Worm (Caenorhabditis elegans): ENCODE results near the gene oig-8.
"Not testable (repeated sequence)": the region's sequence is repeated elsewhere in the genome, so short reads cannot be mapped to it uniquely, and the experiment has no call there.

Gene oig-8

DNA sequence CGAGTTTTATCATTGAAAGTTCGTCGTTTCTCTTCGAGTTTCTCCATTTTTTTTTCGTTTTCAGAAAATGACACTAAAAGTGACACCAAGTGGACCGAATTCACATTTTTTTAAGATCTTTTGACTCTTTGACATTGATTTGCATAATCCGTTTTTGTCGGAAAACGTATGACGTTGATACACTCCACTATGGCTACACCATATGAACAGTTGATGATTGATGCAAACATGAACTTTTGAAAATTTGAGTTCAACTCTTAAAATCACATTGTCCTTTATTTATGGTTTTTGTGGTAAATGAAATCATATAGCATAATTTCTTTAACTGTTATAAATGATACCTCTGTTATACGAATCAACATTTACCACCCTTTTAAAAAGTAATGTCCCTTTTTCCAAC, 9.8 kb upstream of the oig-8 start, which contains the start of gene T19D12.10:
Gene T19D12.10 (minus strand): TSS at position 101 of the 400 bp plus-strand sequence.
- TF ChIP-seq him-1 (tag; optimal IDR thresholded peaks at IDR 0.05) (no peak), W03F9.2 (tag; optimal IDR thresholded peaks at IDR 0.05) (no peak), dao-5 (tag; optimal IDR thresholded peaks at IDR 0.05) (no peak)

ce11 chrII:6654284-6654683, 5.4 kb upstream of the oig-8 start, which contains the start of gene T19D12.9:
TSS of gene T19D12.9 (minus strand) at chrII:6654384.
- no peak for TF ChIP-seq dao-5 (tag; optimal IDR thresholded peaks at IDR 0.05)
- no peak for TF ChIP-seq W03F9.2 (tag; optimal IDR thresholded peaks at IDR 0.05)
- TF ChIP-seq him-1 (tag; optimal IDR thresholded peaks at IDR 0.05) = no peak

- TF ChIP-seq W03F9.2 (tag; optimal IDR thresholded peaks at IDR 0.05) (no peak), dao-5 (tag; optimal IDR thresholded peaks at IDR 0.05) (no peak), him-1 (tag; optimal IDR thresholded peaks at IDR 0.05) (no peak)
Measured at ce11 chrII:6651719-6652118, 2.8 kb upstream of the oig-8 start, which contains the start of gene sra-26. TSS of gene sra-26 (minus strand) at chrII:6651819.

- TF ChIP-seq W03F9.2 (tag; optimal IDR thresholded peaks at IDR 0.05) (no peak), him-1 (tag; optimal IDR thresholded peaks at IDR 0.05) (no peak), dao-5 (tag; optimal IDR thresholded peaks at IDR 0.05) (no peak)
Measured at ce11 chrII:6646903-6647302, 2.0 kb downstream of the oig-8 start.

DNA sequence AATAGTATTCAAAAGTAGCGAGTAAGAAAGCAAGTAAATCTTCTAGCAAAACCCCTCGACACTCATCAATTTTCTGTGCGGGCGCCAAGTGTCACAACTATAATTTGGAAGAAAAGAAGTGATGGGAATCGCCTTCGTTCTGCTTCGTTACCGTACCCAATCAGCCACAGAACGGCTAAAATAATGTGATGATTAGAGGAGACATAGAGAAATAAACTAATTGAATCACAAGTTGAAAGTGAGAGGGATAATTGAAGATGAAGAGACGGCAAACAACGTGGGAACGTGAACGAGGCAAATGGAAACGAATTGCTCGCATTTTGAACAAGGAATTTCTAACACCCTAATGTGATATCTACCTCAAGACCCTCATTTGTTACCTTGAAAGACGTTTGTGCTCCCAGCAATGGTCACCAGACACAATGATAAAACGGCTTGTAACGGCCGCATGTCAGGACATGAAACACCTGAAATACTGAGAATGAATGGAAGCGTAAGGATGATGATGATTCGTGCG, 6.2 kb downstream of the oig-8 start, which contains the start of gene T19D12.6:
Gene T19D12.6 (minus strand): TSS at position 467 of the 517 bp plus-strand sequence.
- TF ChIP-seq dao-5 (tag; optimal IDR thresholded peaks at IDR 0.05) (no peak), him-1 (tag; optimal IDR thresholded peaks at IDR 0.05) (no peak), W03F9.2 (tag; optimal IDR thresholded peaks at IDR 0.05) (no peak)

- TF ChIP-seq him-1 (tag; optimal IDR thresholded peaks at IDR 0.05) (no peak), W03F9.2 (tag; optimal IDR thresholded peaks at IDR 0.05) (no peak), dao-5 (tag; optimal IDR thresholded peaks at IDR 0.05) (no peak)
Measured at ce11 chrII:6642180-6642579, 6.7 kb downstream of the oig-8 start.

DNA sequence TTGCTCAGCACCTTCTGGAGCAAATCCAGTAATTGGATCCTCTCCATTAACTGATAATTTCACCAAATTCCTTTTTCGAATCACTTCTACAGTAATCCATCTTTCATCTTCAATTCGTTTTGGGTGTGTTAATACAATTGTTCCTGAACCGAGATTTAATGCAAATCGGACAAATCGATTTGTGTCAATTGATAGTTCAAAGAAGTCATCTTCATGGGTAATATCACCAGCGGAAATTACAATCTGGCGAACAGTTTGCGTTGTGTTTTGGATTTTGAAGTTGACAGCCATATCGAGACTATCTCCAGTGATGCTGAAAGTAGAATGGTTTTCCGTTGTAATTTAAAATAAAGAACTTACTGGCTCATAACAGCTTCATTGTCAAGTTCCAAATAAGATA, 11.1 kb downstream of the oig-8 start:
- no peak for TF ChIP-seq him-1 (tag; optimal IDR thresholded peaks at IDR 0.05)
- TF ChIP-seq dao-5 (tag; optimal IDR thresholded peaks at IDR 0.05) = no peak
- no peak for TF ChIP-seq W03F9.2 (tag; optimal IDR thresholded peaks at IDR 0.05)

DNA sequence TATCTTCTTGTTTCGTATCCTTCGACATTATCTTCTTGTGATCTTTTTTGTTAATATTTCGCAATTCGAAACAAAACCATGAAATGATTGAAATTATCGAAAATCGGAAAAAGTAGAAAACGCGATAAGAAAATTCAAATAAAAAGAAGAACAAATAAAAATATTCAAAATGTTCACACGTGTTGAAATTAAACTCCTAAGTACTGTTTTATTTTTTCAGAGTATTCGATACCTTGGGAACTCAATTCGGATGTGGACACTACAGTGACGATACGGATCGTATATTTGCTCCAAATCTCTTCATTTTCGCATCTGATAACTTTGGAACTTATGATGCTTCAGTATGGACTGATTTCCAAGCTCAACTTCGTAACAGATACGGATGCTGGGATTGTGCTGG, 12.8 kb downstream of the oig-8 start, which contains the start of gene T19D12.5:
Gene T19D12.5 (minus strand): TSS at position 101 of the 400 bp plus-strand sequence.
- TF ChIP-seq him-1 (tag; optimal IDR thresholded peaks at IDR 0.05) = no peak
- TF ChIP-seq W03F9.2 (tag; optimal IDR thresholded peaks at IDR 0.05) = no peak
- no peak for TF ChIP-seq dao-5 (tag; optimal IDR thresholded peaks at IDR 0.05)

DNA sequence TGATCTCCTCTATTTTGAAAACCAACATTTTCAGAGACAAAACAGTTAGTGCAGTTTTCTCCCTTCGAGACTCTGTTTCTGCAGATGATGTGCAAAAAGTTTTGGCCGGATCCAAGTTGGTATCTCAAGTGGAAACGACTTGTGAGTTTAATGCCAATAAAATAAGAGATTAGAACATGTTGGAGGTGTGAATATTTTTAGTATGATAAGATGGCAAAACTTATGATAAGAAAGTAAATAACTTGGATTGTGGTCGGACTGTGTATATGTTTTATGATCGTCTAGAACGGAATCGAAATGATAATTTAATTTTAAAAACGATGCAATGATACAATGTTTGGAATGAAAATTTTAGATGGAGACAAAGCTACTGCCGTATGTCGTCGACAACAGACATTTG, 16.9 kb downstream of the oig-8 start:
- TF ChIP-seq dao-5 (tag; optimal IDR thresholded peaks at IDR 0.05) (no peak), W03F9.2 (tag; optimal IDR thresholded peaks at IDR 0.05) (no peak)

DNA sequence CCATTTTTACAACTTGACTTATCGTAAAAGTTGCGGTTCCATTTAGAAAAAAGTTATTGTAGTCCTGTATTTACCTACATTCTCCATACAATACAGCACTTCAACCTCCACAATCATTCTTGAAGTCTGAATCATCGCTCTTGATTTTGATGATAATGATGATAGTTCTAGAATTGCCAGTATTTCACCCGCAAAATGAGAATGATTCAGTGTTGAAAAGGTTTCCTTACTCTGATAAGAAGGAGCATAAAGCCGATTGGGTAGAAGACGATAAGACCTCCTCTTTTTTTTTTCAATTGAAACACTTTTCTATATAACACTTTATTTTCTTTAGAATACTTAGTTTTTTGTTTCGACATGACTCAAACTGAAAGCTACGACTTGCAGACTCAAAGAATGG, 18.1 kb downstream of the oig-8 start, which contains the start of gene T19D12.4:
Gene T19D12.4 (plus strand): TSS at position 295 of the 400 bp plus-strand sequence.
- TF ChIP-seq dao-5 (tag; optimal IDR thresholded peaks at IDR 0.05) (no peak), him-1 (tag; optimal IDR thresholded peaks at IDR 0.05) (no peak)

DNA sequence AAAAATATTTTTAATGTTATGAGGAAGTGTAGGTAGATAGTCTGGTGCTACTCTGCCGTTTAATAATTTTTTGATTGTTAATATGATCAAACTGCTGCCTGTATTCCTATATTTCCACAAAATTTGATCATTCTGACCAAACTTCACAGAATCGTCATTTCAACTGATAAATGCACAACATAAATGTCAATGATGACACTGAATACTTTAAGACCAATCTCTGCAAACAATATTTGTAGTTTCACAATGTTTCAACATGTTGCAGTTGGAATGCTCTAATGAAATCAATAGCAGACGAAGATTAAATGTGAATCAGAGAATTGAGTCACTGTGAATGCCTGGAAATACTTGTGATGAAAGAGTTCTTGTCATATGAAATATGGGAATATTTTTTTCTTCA, 19.2 kb downstream of the oig-8 start:
- TF ChIP-seq dao-5 (tag; optimal IDR thresholded peaks at IDR 0.05) (no peak), W03F9.2 (tag; optimal IDR thresholded peaks at IDR 0.05) (no peak), him-1 (tag; optimal IDR thresholded peaks at IDR 0.05) (no peak)

DNA sequence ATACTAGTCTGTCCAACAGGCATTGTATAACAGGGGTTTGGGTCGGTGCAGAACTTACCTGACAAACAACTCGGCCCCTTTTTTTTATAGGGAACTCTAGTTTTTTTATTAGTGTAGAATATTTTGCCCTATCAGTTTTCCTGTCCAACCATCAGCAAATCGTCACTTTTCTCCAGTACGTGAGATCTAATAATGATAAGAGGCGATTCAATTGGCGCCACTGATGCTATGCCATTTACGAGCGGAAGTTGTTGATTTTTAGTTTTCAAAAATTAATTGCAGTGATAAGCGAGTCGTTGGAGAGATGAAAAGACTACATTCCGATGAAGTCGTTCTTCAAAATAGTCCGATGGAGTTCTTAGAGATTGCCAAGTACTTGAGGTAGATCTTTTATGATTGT, 20.5 kb downstream of the oig-8 start:
- TF ChIP-seq him-1 (tag; optimal IDR thresholded peaks at IDR 0.05) (no peak), dao-5 (tag; optimal IDR thresholded peaks at IDR 0.05) (no peak), W03F9.2 (tag; optimal IDR thresholded peaks at IDR 0.05) (no peak)

- not testable (repeated sequence) for TF ChIP-seq W03F9.2, him-1, dao-5 (tag; optimal IDR thresholded peaks at IDR 0.05)
Measured at ce11 chrII:6627182-6627581, 21.7 kb downstream of the oig-8 start, which contains the start of the genes F54H5.5 and F54H5.2. TSS of gene F54H5.5 (minus strand) at chrII:6627282. TSS of gene F54H5.2 (plus strand) at chrII:6627484.

ce11 chrII:6625302-6625701, 23.6 kb downstream of the oig-8 start, which contains the start of gene F54H5.14:
TSS of gene F54H5.14 (minus strand) at chrII:6625402.
- no peak for TF ChIP-seq W03F9.2 (tag; optimal IDR thresholded peaks at IDR 0.05)
- no peak for TF ChIP-seq him-1 (tag; optimal IDR thresholded peaks at IDR 0.05)
- TF ChIP-seq dao-5 (tag; optimal IDR thresholded peaks at IDR 0.05) = no peak

ce11 chrII:6621886-6622285, 27.0 kb downstream of the oig-8 start, which contains the start of gene F54H5.3:
TSS of gene F54H5.3 (plus strand) at chrII:6622186.
- TF ChIP-seq him-1 (tag; optimal IDR thresholded peaks at IDR 0.05) (no peak), W03F9.2 (tag; optimal IDR thresholded peaks at IDR 0.05) (no peak), dao-5 (tag; optimal IDR thresholded peaks at IDR 0.05) (no peak)
